ENCODE assay signal across 1 fruit fly cellular context in genomic region chr2L:11471979-11472514, dm6.
TF ChIP-seq lines count a peak whose summit lies in the region.

No protein-coding gene starts in this region.

TF ChIP-seq in whole organism, embryonic, 481 proteins besides CTCF, POLR2A, EP300 and RAD21 (continued from another document):
- TF ChIP-seq CG11723 (GFP tag; optimal IDR thresholded peaks at IDR 0.05; lab: Kevin White, UChicago) (no peak), CG12219 (GFP tag; optimal IDR thresholded peaks at IDR 0.05; lab: Kevin White, UChicago) (no peak), CG10267 (tag; optimal IDR thresholded peaks at IDR 0.05; lab: Kevin White, UChicago) (peak; percentile 15), CG4328 (GFP tag; optimal IDR thresholded peaks at IDR 0.05; lab: Kevin White, UChicago) (no peak), CG4617 (GFP tag; optimal IDR thresholded peaks at IDR 0.05; lab: Kevin White, UChicago; ENCODE audit: borderline replicate concordance) (no peak), Xrp1 (GFP tag; IDR thresholded peaks at IDR 0.05; lab: Robert Waterston, UW) (peak; percentile 65; the same call in 1 of the 2 replicates), CG33213 (GFP tag; optimal IDR thresholded peaks at IDR 0.05; lab: Kevin White, UChicago) (no peak), z (GFP tag; IDR thresholded peaks at IDR 0.05; lab: Robert Waterston, UW) (no peak), CG3995 (GFP tag; optimal IDR thresholded peaks at IDR 0.05; lab: Kevin White, UChicago) (no peak), Ets65A (GFP tag; lab: Kevin White, UChicago) (peak; percentile 74)
